Fruit fly (Drosophila melanogaster) whole organism, pupa: ENCODE measurements around the gene wntD.

ENCODE experiments used
- CG13204 ChIP-seq: fragments of 200-800 bp; sonication (Bioruptor generic); optimal IDR thresholded peaks from 2 replicates; lab custom pipeline; 2018; ENCODE audit warnings: missing biosample characterization, mild to moderate bottlenecking, missing genetic modification characterization, moderate library complexity
- CG9948 ChIP-seq: fragments of 200-800 bp; sonication (Bioruptor generic); optimal IDR thresholded peaks from 2 replicates; lab custom pipeline; 2018; ENCODE audit warnings: missing biosample characterization, mild to moderate bottlenecking, missing genetic modification characterization, moderate library complexity
- D1 ChIP-seq: fragments of 200-800 bp; sonication (Bioruptor generic); optimal IDR thresholded peaks from 2 replicates; lab custom pipeline; 2018; ENCODE audit warnings: missing biosample characterization, mild to moderate bottlenecking, missing genetic modification characterization, moderate library complexity

DNA sequence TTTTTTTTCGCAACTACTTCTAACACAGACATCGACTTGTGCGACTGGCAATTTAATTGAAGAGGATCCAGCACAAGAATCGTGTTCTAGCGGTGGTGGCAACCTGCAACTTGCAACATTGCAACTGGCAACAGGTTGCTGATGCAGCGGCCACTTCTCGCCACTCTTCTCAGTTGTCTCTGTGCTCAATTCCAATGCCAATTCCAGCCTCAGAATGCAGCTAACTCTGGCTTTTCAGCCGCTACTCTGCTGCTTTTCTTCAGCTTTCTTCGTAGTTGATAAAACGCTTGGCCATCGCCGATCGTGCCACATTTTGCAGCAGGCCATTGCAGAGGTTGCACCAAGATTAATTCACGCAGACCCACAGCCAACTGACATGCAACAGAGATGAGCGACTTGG is 2.7 kb downstream of the wntD start, which contains the start of gene Osi22:
- TF ChIP-seq D1 (tag; lab: Kevin White, UChicago), result no peak
- TF ChIP-seq CG9948 (tag; lab: Kevin White, UChicago), result no peak
- no peak for TF ChIP-seq CG13204 (GFP tag; lab: Kevin White, UChicago)
